Worm (Caenorhabditis elegans) whole organism, L4 larva: ENCODE data around the gene Y57A10A.14.

ENCODE experiments used
- ama-1 ChIP-seq: fragments of 150-350 bp; optimal IDR thresholded peaks from 2 replicates; lab custom pipeline; 2014; ENCODE audit warnings: inconsistent platforms, mixed read lengths
- lin-39 ChIP-seq: fragments of 150-350 bp; optimal IDR thresholded peaks from 2 replicates; lab custom pipeline; 2014; ENCODE audit warnings: missing biosample characterization, missing genetic modification reagents, missing genetic modification characterization
- nhr-11 ChIP-seq: fragments of 150-350 bp; optimal IDR thresholded peaks from 2 replicates; lab custom pipeline; 2014; ENCODE audit warnings: missing biosample characterization, missing genetic modification characterization
- rbr-2 ChIP-seq: sonication (generic microtip); optimal IDR thresholded peaks from 2 replicates; lab custom pipeline; 2016; ENCODE audit warnings: missing genotype, missing genetic modification characterization, missing compliant biosample characterization
- unc-130 ChIP-seq: sonication (generic microtip); optimal IDR thresholded peaks from 2 replicates; lab custom pipeline; 2016; ENCODE audit warnings: missing genetic modification reagents, missing genetic modification characterization, missing compliant biosample characterization

DNA sequence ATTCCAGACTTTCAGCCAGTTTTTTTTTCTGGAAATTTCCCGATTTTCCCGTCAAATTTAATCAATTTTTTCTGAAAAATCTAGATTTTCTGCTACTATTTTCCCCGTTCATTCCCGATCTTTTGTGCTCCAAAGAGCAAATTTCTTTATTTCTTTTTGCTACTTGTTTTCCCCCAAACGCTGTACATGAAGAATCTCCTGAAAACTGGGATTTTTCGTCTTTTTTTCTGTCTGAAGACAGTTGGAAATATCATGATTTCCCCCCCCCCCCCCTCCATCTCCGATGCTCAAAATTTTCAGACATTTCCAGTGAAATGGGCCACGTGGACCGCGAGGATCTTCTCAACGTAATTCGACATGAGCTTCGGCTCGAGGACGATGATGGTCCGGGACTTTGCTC lies 42.3 kb downstream of the Y57A10A.14 start, which contains the start of gene sinh-1:
- TF ChIP-seq ama-1 (lab: Kevin White, UChicago) = no peak
- TF ChIP-seq rbr-2 = no peak
- TF ChIP-seq lin-39 (tag; lab: Kevin White, UChicago) = no peak
- TF ChIP-seq nhr-11 (tag; lab: Kevin White, UChicago) = no peak
- no peak for TF ChIP-seq unc-130 (GFP tag; lab: Kevin White, UChicago)
